Worm (Caenorhabditis elegans) whole organism, L1 larva: ENCODE results near the gene C07A9.10.

Experiments used
- C34B4.2 ChIP-seq: sonication (generic microtip); optimal IDR thresholded peaks from 2 replicates; lab custom pipeline; 2017; ENCODE audit warnings: mild to moderate bottlenecking, missing genetic modification characterization, missing compliant biosample characterization
- Y116A8C.19 ChIP-seq: sonication (generic microtip); optimal IDR thresholded peaks from 2 replicates; lab custom pipeline; 2016; ENCODE audit warnings: missing compliant biosample characterization, missing genetic modification characterization, borderline replicate concordance
- aha-1 ChIP-seq: fragments of 150-350 bp; optimal IDR thresholded peaks from 2 replicates; lab custom pipeline; 2014; ENCODE audit warnings: missing biosample characterization, missing genetic modification characterization
- alr-1 ChIP-seq: fragments of 200-800 bp; sonication (Bioruptor generic); optimal IDR thresholded peaks from 2 replicates; lab custom pipeline; 2018; ENCODE audit warnings: borderline replicate concordance, mild to moderate bottlenecking, missing genetic modification characterization, missing compliant biosample characterization
- blmp-1 ChIP-seq: fragments of 150-350 bp; optimal IDR thresholded peaks from 2 replicates; lab custom pipeline; 2014; ENCODE audit warnings: missing biosample characterization, missing genetic modification characterization
- ceh-8 ChIP-seq: fragments of 200-800 bp; sonication (Bioruptor generic); optimal IDR thresholded peaks from 2 replicates; lab custom pipeline; 2018; ENCODE audit warnings: mild to moderate bottlenecking, missing genetic modification characterization, moderate library complexity, missing compliant biosample characterization
- ceh-88 ChIP-seq: fragments of 200-800 bp; sonication (Bioruptor generic); IDR thresholded peaks from 2 replicates; pipeline ENCODE4 v1.3.6; 2022; ENCODE audit warnings: missing genetic modification characterization, missing compliant biosample characterization
- ceh-90 ChIP-seq: sonication (generic microtip); optimal IDR thresholded peaks from 2 replicates; lab custom pipeline; 2016; ENCODE audit warnings: missing genetic modification characterization, missing compliant biosample characterization
- dpl-1 ChIP-seq, 3 experiments: fragments of 150-350 bp in 2 of 3; sonication (generic microtip) in 1 of 3; optimal IDR thresholded peaks; 2 replicates each; lab custom pipeline; 2014 to 2017; ENCODE audit warnings: missing biosample characterization in 3 of 3, missing genetic modification characterization in 3 of 3, missing genetic modification reagents in 3 of 3
- dsc-1 ChIP-seq: sonication (generic microtip); optimal IDR thresholded peaks from 2 replicates; lab custom pipeline; 2016; ENCODE audit warnings: mild to moderate bottlenecking, missing genetic modification characterization, missing compliant biosample characterization
- efl-1 ChIP-seq, 4 experiments: fragments of 150-350 bp; optimal IDR thresholded peaks in 3 of 4; peaks in 1 of 4; 1 replicate in 1 of 4; 2 replicates in 3 of 4; lab custom pipeline; 2014; ENCODE audit warnings: missing biosample characterization in 2 of 4, missing genetic modification characterization in 2 of 4, missing genetic modification reagents in 2 of 4
- egl-13 ChIP-seq: sonication (generic microtip); optimal IDR thresholded peaks from 2 replicates; lab custom pipeline; 2016; ENCODE audit warnings: missing genotype, missing genetic modification reagents, missing genetic modification characterization, missing compliant biosample characterization
- egl-27 ChIP-seq, 2 experiments: fragments of 150-350 bp in 1 of 2; sonication (generic microtip); optimal IDR thresholded peaks; 3 replicates each; lab custom pipeline; 2017 to 2018; ENCODE audit warnings: missing biosample characterization in 2 of 2, missing genetic modification characterization in 2 of 2, missing genetic modification reagents in 2 of 2
- ets-5 ChIP-seq: fragments of 200-800 bp; sonication (Bioruptor generic); IDR thresholded peaks from 2 replicates; pipeline ENCODE4 v1.3.6; 2022; ENCODE audit warnings: missing genetic modification characterization, missing compliant biosample characterization
- fkh-8 ChIP-seq: sonication (generic microtip); optimal IDR thresholded peaks from 2 replicates; lab custom pipeline; 2016; ENCODE audit warnings: mild to moderate bottlenecking, missing genetic modification characterization, missing compliant biosample characterization
- fos-1 ChIP-seq: fragments of 150-350 bp; optimal IDR thresholded peaks from 2 replicates; lab custom pipeline; 2014; ENCODE audit warnings: missing biosample characterization, missing genetic modification characterization
- grh-1 ChIP-seq: fragments of 200-800 bp; sonication (Bioruptor generic); IDR thresholded peaks from 2 replicates; pipeline ENCODE4 v1.3.6; 2022; ENCODE audit warnings: missing genetic modification reagents, missing genetic modification characterization, missing compliant biosample characterization
- hlh-17 ChIP-seq: fragments of 200-800 bp; sonication (Bioruptor generic); optimal IDR thresholded peaks from 2 replicates; lab custom pipeline; 2018; ENCODE audit warnings: missing genetic modification characterization, mild to moderate bottlenecking, missing compliant biosample characterization, moderate library complexity, borderline replicate concordance
- hlh-4 ChIP-seq: sonication (generic microtip); optimal IDR thresholded peaks from 2 replicates; lab custom pipeline; 2016; ENCODE audit warnings: mild to moderate bottlenecking, missing genetic modification characterization, missing compliant biosample characterization
- irx-1 ChIP-seq: sonication (generic microtip); optimal IDR thresholded peaks from 2 replicates; lab custom pipeline; 2016; ENCODE audit warnings: missing genetic modification characterization, missing compliant biosample characterization
- lin-14 ChIP-seq: fragments of 200-800 bp; sonication (Bioruptor generic); optimal IDR thresholded peaks from 2 replicates; lab custom pipeline; 2018; ENCODE audit warnings: mild to moderate bottlenecking, missing genetic modification characterization, moderate library complexity, missing compliant biosample characterization
- lin-15B ChIP-seq: fragments of 150-350 bp; sonication (generic microtip); optimal IDR thresholded peaks from 3 replicates; lab custom pipeline; 2014; ENCODE audit warnings: missing biosample characterization, missing genetic modification characterization
- lin-35 ChIP-seq, 2 experiments: fragments of 150-350 bp; optimal IDR thresholded peaks; 2 replicates each; lab custom pipeline; 2014; ENCODE audit warnings: missing biosample characterization in 2 of 2, missing genetic modification characterization in 2 of 2, missing genetic modification reagents in 2 of 2
- lin-39 ChIP-seq: fragments of 150-350 bp; optimal IDR thresholded peaks from 2 replicates; lab custom pipeline; 2014; ENCODE audit warnings: missing biosample characterization, missing genetic modification reagents, missing genetic modification characterization
- mdl-1 ChIP-seq, 2 experiments: fragments of 150-350 bp; optimal IDR thresholded peaks; 2 replicates each; lab custom pipeline; 2014 to 2017; ENCODE audit warnings: missing biosample characterization in 2 of 2, missing genetic modification characterization in 2 of 2, inconsistent platforms in 1 of 2
- mep-1 ChIP-seq: fragments of 150-350 bp; optimal IDR thresholded peaks from 2 replicates; lab custom pipeline; 2014; ENCODE audit warnings: missing biosample characterization, missing genetic modification characterization
- nhr-11 ChIP-seq: fragments of 150-350 bp; optimal IDR thresholded peaks from 2 replicates; lab custom pipeline; 2014; ENCODE audit warnings: missing biosample characterization, missing genetic modification characterization
- nhr-19 ChIP-seq: fragments of 200-800 bp; sonication (Bioruptor generic); conservative IDR thresholded peaks from 2 replicates; pipeline ENCODE4 v1.3.6; 2022; ENCODE audit warnings: missing genetic modification characterization, missing compliant biosample characterization
- nhr-20 ChIP-seq: sonication (generic microtip); optimal IDR thresholded peaks from 2 replicates; lab custom pipeline; 2016; ENCODE audit warnings: mild to moderate bottlenecking, missing genetic modification characterization, missing compliant biosample characterization
- nhr-28 ChIP-seq: fragments of 150-350 bp; optimal IDR thresholded peaks from 2 replicates; lab custom pipeline; 2014; ENCODE audit warnings: missing biosample characterization, missing genetic modification characterization
- nhr-47 ChIP-seq: sonication (generic microtip); optimal IDR thresholded peaks from 2 replicates; lab custom pipeline; 2016; ENCODE audit warnings: mild to moderate bottlenecking, missing genetic modification characterization, moderate library complexity, missing compliant biosample characterization
- nhr-71 ChIP-seq: sonication (generic microtip); optimal IDR thresholded peaks from 2 replicates; lab custom pipeline; 2016; ENCODE audit warnings: mild to moderate bottlenecking, missing genetic modification characterization, moderate library complexity, missing compliant biosample characterization
- nhr-76 ChIP-seq: sonication (generic microtip); optimal IDR thresholded peaks from 2 replicates; lab custom pipeline; 2017; ENCODE audit warnings: missing biosample characterization, missing genetic modification characterization
- nhr-77 ChIP-seq: fragments of 150-350 bp; optimal IDR thresholded peaks from 2 replicates; lab custom pipeline; 2014; ENCODE audit warnings: missing biosample characterization, missing genetic modification characterization
- nhr-84 ChIP-seq: sonication (generic microtip); optimal IDR thresholded peaks from 2 replicates; lab custom pipeline; 2017; ENCODE audit warnings: missing biosample characterization, missing genetic modification characterization
- nhr-90 ChIP-seq: sonication (generic microtip); optimal IDR thresholded peaks from 2 replicates; lab custom pipeline; 2016; ENCODE audit warnings: mild to moderate bottlenecking, missing genetic modification characterization, missing compliant biosample characterization; ENCODE audit not compliant: poor library complexity
- pag-3 ChIP-seq: sonication (generic microtip); optimal IDR thresholded peaks from 2 replicates; lab custom pipeline; 2017; ENCODE audit warnings: missing genetic modification characterization, mild to moderate bottlenecking, missing compliant biosample characterization, antibody characterized with exemption, borderline replicate concordance; ENCODE audit not compliant: insufficient read depth
- pax-3 ChIP-seq: fragments of 200-800 bp; sonication (Bioruptor generic); optimal IDR thresholded peaks from 2 replicates; lab custom pipeline; 2018; ENCODE audit warnings: mild to moderate bottlenecking, missing genetic modification characterization, moderate library complexity, missing compliant biosample characterization
- pqm-1 ChIP-seq: sonication (generic microtip); optimal IDR thresholded peaks from 3 replicates; lab custom pipeline; 2017; ENCODE audit warnings: missing biosample characterization, missing genetic modification characterization
- rnt-1 ChIP-seq: sonication (generic microtip); optimal IDR thresholded peaks from 2 replicates; lab custom pipeline; 2016; ENCODE audit warnings: mild to moderate bottlenecking, missing genetic modification characterization, moderate library complexity, missing compliant biosample characterization
- snpc-4 ChIP-seq: fragments of 150-350 bp; optimal IDR thresholded peaks from 2 replicates; lab custom pipeline; 2014; ENCODE audit warnings: missing biosample characterization, missing genetic modification characterization
- snu-23 ChIP-seq: sonication (generic microtip); optimal IDR thresholded peaks from 2 replicates; lab custom pipeline; 2016; ENCODE audit warnings: missing genetic modification characterization, missing compliant biosample characterization
- sup-37 ChIP-seq: fragments of 200-800 bp; sonication (Bioruptor generic); optimal IDR thresholded peaks from 2 replicates; lab custom pipeline; 2018; ENCODE audit warnings: mild to moderate bottlenecking, missing genetic modification characterization, missing compliant biosample characterization
- swsn-7 ChIP-seq: sonication (generic microtip); optimal IDR thresholded peaks from 2 replicates; lab custom pipeline; 2016; ENCODE audit warnings: missing genetic modification characterization, missing compliant biosample characterization
- unc-130 ChIP-seq: fragments of 150-350 bp; optimal IDR thresholded peaks from 2 replicates; lab custom pipeline; 2017; ENCODE audit warnings: missing biosample characterization, missing genetic modification characterization, inconsistent platforms
- unc-30 ChIP-seq: sonication (generic microtip); optimal IDR thresholded peaks from 2 replicates; lab custom pipeline; 2017; ENCODE audit warnings: missing biosample characterization, missing genetic modification characterization
- unc-86 ChIP-seq: sonication (generic microtip); optimal IDR thresholded peaks from 2 replicates; lab custom pipeline; 2016; ENCODE audit warnings: missing genetic modification characterization, missing compliant biosample characterization
- xbp-1 ChIP-seq: sonication (generic microtip); optimal IDR thresholded peaks from 2 replicates; lab custom pipeline; 2016; ENCODE audit warnings: missing genetic modification characterization, missing compliant biosample characterization
- zag-1 ChIP-seq: fragments of 150-350 bp; optimal IDR thresholded peaks from 2 replicates; lab custom pipeline; 2014; ENCODE audit warnings: missing biosample characterization, missing genetic modification characterization
- ztf-11 ChIP-seq, 2 experiments: sonication (generic microtip); optimal IDR thresholded peaks; 2 replicates each; lab custom pipeline; 2016 to 2017; ENCODE audit warnings: missing genetic modification characterization in 2 of 2, missing biosample characterization in 1 of 2, missing compliant biosample characterization in 1 of 2
- ztf-4 ChIP-seq: fragments of 150-350 bp; optimal IDR thresholded peaks from 2 replicates; lab custom pipeline; 2014; ENCODE audit warnings: missing biosample characterization, missing genetic modification characterization

C07A9.10 gene

ce11 chrIII:9667591-9668265 is 18.1 kb downstream of the C07A9.10 start, which contains the start of gene C07A9.9 (continued):
- TF ChIP-seq ets-5 (GFP tag; lab: Robert Waterston, UW) (no peak), snpc-4 (tag; lab: Kevin White, UChicago) (peak; percentile 64), ceh-88 (GFP tag; lab: Robert Waterston, UW) (no peak), nhr-77 (tag; lab: Kevin White, UChicago) (peak; percentile 69), fos-1 (tag; lab: Kevin White, UChicago) (peak; percentile 57), ztf-11 (tag; optimal IDR thresholded peaks at IDR 0.05; lab: Kevin White, UChicago) (peak in 1 of 2 experiments; percentile 50), nhr-19 (GFP tag; lab: Robert Waterston, UW) (peak; percentile 68), mdl-1 (tag; optimal IDR thresholded peaks at IDR 0.05; lab: Kevin White, UChicago) (peak; percentile 36 to 61), aha-1 (no peak), nhr-11 (tag; lab: Kevin White, UChicago) (no peak), zag-1 (no peak), irx-1 (tag; lab: Kevin White, UChicago) (peak; percentile 50), hlh-4 (tag; lab: Kevin White, UChicago) (no peak), sup-37 (no peak), hlh-17 (GFP tag; lab: Kevin White, UChicago) (no peak), C34B4.2 (tag; lab: Kevin White, UChicago) (no peak), pag-3 (tag; lab: Kevin White, UChicago) (no peak), unc-30 (tag; lab: Kevin White, UChicago) (no peak), lin-35 (GFP tag; optimal IDR thresholded peaks at IDR 0.05; lab: Kevin White, UChicago) (peak; percentile 53 to 56), nhr-90 (tag; lab: Kevin White, UChicago) (peak; percentile 51), unc-86 (tag; lab: Kevin White, UChicago) (peak; percentile 75), alr-1 (tag; lab: Kevin White, UChicago) (no peak), grh-1 (GFP tag; lab: Robert Waterston, UW) (no peak), snu-23 (GFP tag; lab: Kevin White, UChicago) (peak; percentile 65), dsc-1 (peak; percentile 53), swsn-7 (tag; lab: Kevin White, UChicago) (peak; percentile 67), efl-1 (optimal IDR thresholded peaks at IDR 0.05; lab: Kevin White, UChicago) (peak; percentile 44 to 61), efl-1 (GFP tag; optimal IDR thresholded peaks at IDR 0.05 in 1 of 2; lab: Kevin White, UChicago) (peak; percentile 24 to 93), nhr-28 (tag; lab: Kevin White, UChicago) (no peak), nhr-47 (tag; lab: Kevin White, UChicago) (peak; percentile 73), Y116A8C.19 (tag; lab: Kevin White, UChicago) (no peak), nhr-20 (tag; lab: Kevin White, UChicago) (peak; percentile 79), pax-3 (no peak), pqm-1 (no peak), nhr-84 (tag; lab: Kevin White, UChicago) (no peak), rnt-1 (peak; percentile 57), unc-130 (no peak), dpl-1 (GFP tag; optimal IDR thresholded peaks at IDR 0.05; lab: Kevin White, UChicago) (peak in 2 of 3 experiments; percentile 13 to 51), fkh-8 (tag; lab: Kevin White, UChicago) (peak; percentile 84), xbp-1 (tag; lab: Kevin White, UChicago) (peak; percentile 23), egl-27 (tag; optimal IDR thresholded peaks at IDR 0.05; lab: Kevin White, UChicago) (peak in 1 of 2 experiments; percentile 33), ceh-8 (GFP tag; lab: Kevin White, UChicago) (no peak), ceh-90 (tag; lab: Kevin White, UChicago) (no peak), lin-14 (GFP tag; lab: Kevin White, UChicago) (peak; percentile 96), blmp-1 (peak; percentile 41), ztf-4 (tag; lab: Kevin White, UChicago) (peak; percentile 56), nhr-76 (tag; lab: Kevin White, UChicago) (no peak), lin-39 (no peak), mep-1 (peak; percentile 31), nhr-71 (tag; lab: Kevin White, UChicago) (peak; percentile 83), egl-13 (tag; lab: Kevin White, UChicago) (peak; percentile 60), lin-15B (tag; lab: Kevin White, UChicago) (no peak)
